Worm (Caenorhabditis elegans) whole organism, L1 larva: Measurements from ENCODE around the gene pph-5.

Experiments
- C16A3.4 ChIP-seq: fragments of 150-350 bp; optimal IDR thresholded peaks from 2 replicates; lab custom pipeline; 2014; ENCODE audit warnings: missing biosample characterization, missing genetic modification characterization
- lin-39 ChIP-seq: fragments of 150-350 bp; optimal IDR thresholded peaks from 2 replicates; lab custom pipeline; 2014; ENCODE audit warnings: missing biosample characterization, missing genetic modification reagents, missing genetic modification characterization
- lsy-2 ChIP-seq, 2 experiments: fragments of 150-350 bp; optimal IDR thresholded peaks; 2 replicates each; lab custom pipeline; 2014; ENCODE audit warnings: missing biosample characterization in 2 of 2, missing genetic modification characterization in 2 of 2
- nhr-77 ChIP-seq: fragments of 150-350 bp; optimal IDR thresholded peaks from 2 replicates; lab custom pipeline; 2014; ENCODE audit warnings: missing biosample characterization, missing genetic modification characterization
- vab-15 ChIP-seq: sonication (generic microtip); optimal IDR thresholded peaks from 2 replicates; lab custom pipeline; 2017; ENCODE audit warnings: missing genotype, mild to moderate bottlenecking, missing genetic modification characterization, missing compliant biosample characterization

- TF ChIP-seq lin-39 (tag; lab: Kevin White, UChicago) = no peak
- TF ChIP-seq vab-15 (tag; lab: Kevin White, UChicago) = no peak
- TF ChIP-seq nhr-77 (tag; lab: Kevin White, UChicago) = no peak
- TF ChIP-seq lsy-2 (tag; optimal IDR thresholded peaks at IDR 0.05; lab: Kevin White, UChicago) = no peak
- no peak for TF ChIP-seq C16A3.4
Measured at ce11 chrV:19152328-19152727, 38.0 kb upstream of the pph-5 start, which contains the start of gene Y39B6A.69.
